Worm (Caenorhabditis elegans) whole organism, L1 larva: ENCODE results near the gene Y37E11AR.7.

Experiments
- C34B4.2 ChIP-seq: sonication (generic microtip); optimal IDR thresholded peaks from 2 replicates; lab custom pipeline; 2017; ENCODE audit warnings: mild to moderate bottlenecking, missing genetic modification characterization, missing compliant biosample characterization
- F16B12.6 ChIP-seq: fragments of 150-350 bp; optimal IDR thresholded peaks from 2 replicates; lab custom pipeline; 2014; ENCODE audit warnings: missing biosample characterization, missing genetic modification characterization
- Y116A8C.19 ChIP-seq: sonication (generic microtip); optimal IDR thresholded peaks from 2 replicates; lab custom pipeline; 2016; ENCODE audit warnings: missing compliant biosample characterization, missing genetic modification characterization, borderline replicate concordance
- aha-1 ChIP-seq: fragments of 150-350 bp; optimal IDR thresholded peaks from 2 replicates; lab custom pipeline; 2014; ENCODE audit warnings: missing biosample characterization, missing genetic modification characterization
- alr-1 ChIP-seq: fragments of 200-800 bp; sonication (Bioruptor generic); optimal IDR thresholded peaks from 2 replicates; lab custom pipeline; 2018; ENCODE audit warnings: borderline replicate concordance, mild to moderate bottlenecking, missing genetic modification characterization, missing compliant biosample characterization
- ama-1 ChIP-seq: fragments of 150-350 bp; optimal IDR thresholded peaks from 2 replicates; lab custom pipeline; 2014
- blmp-1 ChIP-seq: fragments of 150-350 bp; optimal IDR thresholded peaks from 2 replicates; lab custom pipeline; 2014; ENCODE audit warnings: missing biosample characterization, missing genetic modification characterization
- ceh-8 ChIP-seq: fragments of 200-800 bp; sonication (Bioruptor generic); optimal IDR thresholded peaks from 2 replicates; lab custom pipeline; 2018; ENCODE audit warnings: mild to moderate bottlenecking, missing genetic modification characterization, moderate library complexity, missing compliant biosample characterization
- ceh-82 ChIP-seq, 3 experiments: fragments of 150-350 bp in 1 of 3; sonication (generic microtip) in 2 of 3; optimal IDR thresholded peaks; 2 replicates each; lab custom pipeline; 2014 to 2017; ENCODE audit warnings: missing biosample characterization in 3 of 3, missing genetic modification characterization in 3 of 3
- ceh-88 ChIP-seq: fragments of 200-800 bp; sonication (Bioruptor generic); IDR thresholded peaks from 2 replicates; pipeline ENCODE4 v1.3.6; 2022; ENCODE audit warnings: missing genetic modification characterization, missing compliant biosample characterization
- ceh-90 ChIP-seq: sonication (generic microtip); optimal IDR thresholded peaks from 2 replicates; lab custom pipeline; 2016; ENCODE audit warnings: missing genetic modification characterization, missing compliant biosample characterization
- ces-1 ChIP-seq: fragments of 150-350 bp; optimal IDR thresholded peaks from 2 replicates; lab custom pipeline; 2014; ENCODE audit warnings: missing biosample characterization, missing genetic modification reagents, missing genetic modification characterization
- dpl-1 ChIP-seq, 3 experiments: fragments of 150-350 bp in 2 of 3; sonication (generic microtip) in 1 of 3; optimal IDR thresholded peaks; 2 replicates each; lab custom pipeline; 2014 to 2017; ENCODE audit warnings: missing biosample characterization in 3 of 3, missing genetic modification characterization in 3 of 3, missing genetic modification reagents in 3 of 3
- efl-1 ChIP-seq, 4 experiments: fragments of 150-350 bp; optimal IDR thresholded peaks in 3 of 4; peaks in 1 of 4; 1 replicate in 1 of 4; 2 replicates in 3 of 4; lab custom pipeline; 2014; ENCODE audit warnings: missing biosample characterization in 2 of 4, missing genetic modification characterization in 2 of 4, missing genetic modification reagents in 2 of 4
- egl-13 ChIP-seq: sonication (generic microtip); optimal IDR thresholded peaks from 2 replicates; lab custom pipeline; 2016; ENCODE audit warnings: missing genotype, missing genetic modification reagents, missing genetic modification characterization, missing compliant biosample characterization
- egl-27 ChIP-seq, 2 experiments: fragments of 150-350 bp in 1 of 2; sonication (generic microtip); optimal IDR thresholded peaks; 3 replicates each; lab custom pipeline; 2017 to 2018; ENCODE audit warnings: missing biosample characterization in 2 of 2, missing genetic modification characterization in 2 of 2, missing genetic modification reagents in 2 of 2
- elt-3 ChIP-seq, 6 experiments: fragments of 150-350 bp in 1 of 6; sonication (generic microtip); optimal IDR thresholded peaks; 2 replicates each; lab custom pipeline; 2017 to 2018; ENCODE audit warnings: missing biosample characterization in 6 of 6, missing genetic modification characterization in 6 of 6, inconsistent platforms in 1 of 6
- ets-5 ChIP-seq: fragments of 200-800 bp; sonication (Bioruptor generic); IDR thresholded peaks from 2 replicates; pipeline ENCODE4 v1.3.6; 2022; ENCODE audit warnings: missing genetic modification characterization, missing compliant biosample characterization
- fkh-4 ChIP-seq: sonication (generic microtip); optimal IDR thresholded peaks from 2 replicates; lab custom pipeline; 2016; ENCODE audit warnings: missing compliant biosample characterization, missing genetic modification characterization, borderline replicate concordance
- fos-1 ChIP-seq: fragments of 150-350 bp; optimal IDR thresholded peaks from 2 replicates; lab custom pipeline; 2014; ENCODE audit warnings: missing biosample characterization, missing genetic modification characterization
- grh-1 ChIP-seq: fragments of 200-800 bp; sonication (Bioruptor generic); IDR thresholded peaks from 2 replicates; pipeline ENCODE4 v1.3.6; 2022; ENCODE audit warnings: missing genetic modification reagents, missing genetic modification characterization, missing compliant biosample characterization
- hpl-2 ChIP-seq: fragments of 150-350 bp; optimal IDR thresholded peaks from 2 replicates; lab custom pipeline; 2014; ENCODE audit warnings: missing biosample characterization, missing genetic modification reagents, missing genetic modification characterization
- irx-1 ChIP-seq: sonication (generic microtip); optimal IDR thresholded peaks from 2 replicates; lab custom pipeline; 2016; ENCODE audit warnings: missing genetic modification characterization, missing compliant biosample characterization
- isw-1 ChIP-seq: fragments of 200-800 bp; sonication (Bioruptor generic); IDR thresholded peaks from 2 replicates; pipeline ENCODE4 v1.3.6; 2022; ENCODE audit warnings: missing genetic modification characterization, missing compliant biosample characterization
- jun-1 ChIP-seq: fragments of 150-350 bp; optimal IDR thresholded peaks from 2 replicates; lab custom pipeline; 2014; ENCODE audit warnings: missing biosample characterization, missing genetic modification reagents, missing genetic modification characterization
- lin-14 ChIP-seq: fragments of 200-800 bp; sonication (Bioruptor generic); optimal IDR thresholded peaks from 2 replicates; lab custom pipeline; 2018; ENCODE audit warnings: mild to moderate bottlenecking, missing genetic modification characterization, moderate library complexity, missing compliant biosample characterization
- mdl-1 ChIP-seq, 2 experiments: fragments of 150-350 bp; optimal IDR thresholded peaks; 2 replicates each; lab custom pipeline; 2014 to 2017; ENCODE audit warnings: missing biosample characterization in 2 of 2, missing genetic modification characterization in 2 of 2, inconsistent platforms in 1 of 2
- mef-2 ChIP-seq: fragments of 150-350 bp; optimal IDR thresholded peaks from 2 replicates; lab custom pipeline; 2014; ENCODE audit warnings: missing biosample characterization, missing genetic modification characterization
- mep-1 ChIP-seq: fragments of 150-350 bp; optimal IDR thresholded peaks from 2 replicates; lab custom pipeline; 2014; ENCODE audit warnings: missing biosample characterization, missing genetic modification characterization
- nhr-12 ChIP-seq: sonication (generic microtip); optimal IDR thresholded peaks from 2 replicates; lab custom pipeline; 2017; ENCODE audit warnings: missing biosample characterization, missing genetic modification characterization
- nhr-20 ChIP-seq: sonication (generic microtip); optimal IDR thresholded peaks from 2 replicates; lab custom pipeline; 2016; ENCODE audit warnings: mild to moderate bottlenecking, missing genetic modification characterization, missing compliant biosample characterization
- nhr-28 ChIP-seq: fragments of 150-350 bp; optimal IDR thresholded peaks from 2 replicates; lab custom pipeline; 2014; ENCODE audit warnings: missing biosample characterization, missing genetic modification characterization
- nhr-47 ChIP-seq: sonication (generic microtip); optimal IDR thresholded peaks from 2 replicates; lab custom pipeline; 2016; ENCODE audit warnings: mild to moderate bottlenecking, missing genetic modification characterization, moderate library complexity, missing compliant biosample characterization
- pax-3 ChIP-seq: fragments of 200-800 bp; sonication (Bioruptor generic); optimal IDR thresholded peaks from 2 replicates; lab custom pipeline; 2018; ENCODE audit warnings: mild to moderate bottlenecking, missing genetic modification characterization, moderate library complexity, missing compliant biosample characterization
- pqm-1 ChIP-seq: sonication (generic microtip); optimal IDR thresholded peaks from 3 replicates; lab custom pipeline; 2017; ENCODE audit warnings: missing biosample characterization, missing genetic modification characterization
- skn-1 ChIP-seq: fragments of 150-350 bp; optimal IDR thresholded peaks from 2 replicates; lab custom pipeline; 2014; ENCODE audit warnings: missing biosample characterization, missing genetic modification characterization
- snpc-4 ChIP-seq: fragments of 150-350 bp; optimal IDR thresholded peaks from 2 replicates; lab custom pipeline; 2014; ENCODE audit warnings: missing biosample characterization, missing genetic modification characterization
- sox-4 ChIP-seq: sonication (generic microtip); optimal IDR thresholded peaks from 2 replicates; lab custom pipeline; 2016; ENCODE audit warnings: missing genetic modification characterization, missing compliant biosample characterization
- sptf-1 ChIP-seq: fragments of 150-350 bp; optimal IDR thresholded peaks from 2 replicates; lab custom pipeline; 2014; ENCODE audit warnings: missing biosample characterization, missing genetic modification characterization
- tlp-1 ChIP-seq: fragments of 150-350 bp; optimal IDR thresholded peaks from 2 replicates; lab custom pipeline; 2014; ENCODE audit warnings: missing biosample characterization, missing genetic modification characterization
- unc-130 ChIP-seq: fragments of 150-350 bp; optimal IDR thresholded peaks from 2 replicates; lab custom pipeline; 2017; ENCODE audit warnings: missing biosample characterization, missing genetic modification characterization, inconsistent platforms
- unc-30 ChIP-seq: sonication (generic microtip); optimal IDR thresholded peaks from 2 replicates; lab custom pipeline; 2017; ENCODE audit warnings: missing biosample characterization, missing genetic modification characterization
- unc-86 ChIP-seq: sonication (generic microtip); optimal IDR thresholded peaks from 2 replicates; lab custom pipeline; 2016; ENCODE audit warnings: missing genetic modification characterization, missing compliant biosample characterization
- unc-98 ChIP-seq: fragments of 200-800 bp; sonication (Bioruptor generic); IDR thresholded peaks from 2 replicates; pipeline ENCODE4 v1.3.6; 2022; ENCODE audit warnings: missing genetic modification characterization, missing compliant biosample characterization
- xbp-1 ChIP-seq: sonication (generic microtip); optimal IDR thresholded peaks from 2 replicates; lab custom pipeline; 2016; ENCODE audit warnings: missing genetic modification characterization, missing compliant biosample characterization
- zag-1 ChIP-seq: fragments of 150-350 bp; optimal IDR thresholded peaks from 2 replicates; lab custom pipeline; 2014; ENCODE audit warnings: missing biosample characterization, missing genetic modification characterization
- zip-4 ChIP-seq: fragments of 200-800 bp; sonication (Bioruptor generic); optimal IDR thresholded peaks from 2 replicates; lab custom pipeline; 2018; ENCODE audit warnings: mild to moderate bottlenecking, missing genetic modification characterization, moderate library complexity, missing compliant biosample characterization
- ztf-4 ChIP-seq: fragments of 150-350 bp; optimal IDR thresholded peaks from 2 replicates; lab custom pipeline; 2014; ENCODE audit warnings: missing biosample characterization, missing genetic modification characterization

Gene Y37E11AR.7

ce11 chrIV:3742426-3742839 lies 12.8 kb downstream of the Y37E11AR.7 start (continued):
- TF ChIP-seq lin-14 (GFP tag; lab: Kevin White, UChicago) = peak; percentile 98
- no peak for TF ChIP-seq ets-5 (GFP tag; lab: Robert Waterston, UW)

ce11 chrIV:3741874-3742273 lies 13.4 kb downstream of the Y37E11AR.7 start:
- TF ChIP-seq nhr-47 (no peak), efl-1 (optimal IDR thresholded peaks at IDR 0.05; lab: Kevin White, UChicago) (no peak), efl-1 (GFP tag; optimal IDR thresholded peaks at IDR 0.05 in 1 of 2; lab: Kevin White, UChicago) (peak in 1 of 2 experiments; percentile 87)

DNA sequence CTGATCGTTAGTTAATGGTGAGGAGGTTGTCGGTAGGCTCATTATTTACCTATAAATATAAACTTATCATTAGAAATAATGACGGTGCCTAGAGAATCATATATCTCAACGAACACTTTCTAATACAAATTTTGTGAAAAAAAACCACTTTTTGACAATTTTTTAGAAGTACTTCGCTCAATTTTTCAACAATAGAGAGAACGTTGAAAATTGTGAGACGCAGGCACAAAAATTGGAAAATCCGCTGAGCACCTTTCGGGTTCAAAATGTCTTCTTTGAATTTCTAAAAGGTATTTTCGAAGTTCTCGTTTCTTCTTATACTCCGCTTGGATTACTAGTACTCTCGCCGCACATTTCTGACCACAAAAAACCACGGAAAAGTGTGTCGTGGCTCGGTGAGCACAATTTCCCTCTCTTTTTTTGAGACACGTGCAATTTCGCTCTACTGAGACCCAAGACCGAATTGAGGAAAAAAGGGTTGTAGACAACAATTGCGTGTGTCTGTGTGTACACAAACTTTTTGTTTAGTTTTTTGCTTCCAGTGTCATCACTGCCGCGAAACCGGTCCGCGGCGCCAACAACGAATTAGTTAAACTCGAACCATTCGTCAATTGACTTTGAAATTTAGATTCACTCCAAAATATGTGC lies 14.3 kb downstream of the Y37E11AR.7 start, which contains the start of gene nape-1:
Gene nape-1, minus strand, starts transcription at position 51 of the 648 bp plus-strand sequence.
- TF ChIP-seq mdl-1 (tag; optimal IDR thresholded peaks at IDR 0.05; lab: Kevin White, UChicago) (peak in 1 of 2 experiments; percentile 64), nhr-20 (peak; percentile 18), ets-5 (GFP tag; lab: Robert Waterston, UW) (no peak), aha-1 (no peak), snpc-4 (tag; lab: Kevin White, UChicago) (no peak), ama-1 (lab: Kevin White, UChicago) (no peak), unc-86 (tag; lab: Kevin White, UChicago) (no peak), zag-1 (tag; lab: Kevin White, UChicago) (no peak), mep-1 (tag; lab: Kevin White, UChicago) (peak; percentile 0), fos-1 (tag; lab: Kevin White, UChicago) (no peak), ces-1 (GFP tag; lab: Kevin White, UChicago) (no peak), nhr-12 (tag; lab: Kevin White, UChicago) (no peak), mef-2 (tag; lab: Kevin White, UChicago) (peak; percentile 35), skn-1 (no peak), ceh-8 (GFP tag; lab: Kevin White, UChicago) (no peak), Y116A8C.19 (tag; lab: Kevin White, UChicago) (no peak), sptf-1 (no peak), xbp-1 (peak; percentile 5), ztf-4 (tag; lab: Kevin White, UChicago) (no peak), pax-3 (tag; lab: Kevin White, UChicago) (no peak), egl-13 (no peak), jun-1 (no peak), C34B4.2 (tag; lab: Kevin White, UChicago) (no peak), sox-4 (no peak), isw-1 (no peak), ceh-90 (tag; lab: Kevin White, UChicago) (no peak), tlp-1 (tag; lab: Kevin White, UChicago) (no peak), unc-98 (GFP tag; lab: Robert Waterston, UW) (no peak), unc-130 (tag; lab: Kevin White, UChicago) (no peak), ceh-88 (GFP tag; lab: Robert Waterston, UW) (no peak), unc-30 (tag; lab: Kevin White, UChicago) (no peak), elt-3 (tag; optimal IDR thresholded peaks at IDR 0.05; lab: Kevin White, UChicago) (no peak), F16B12.6 (tag; lab: Kevin White, UChicago) (peak; percentile 24), fkh-4 (tag; lab: Kevin White, UChicago) (no peak), nhr-28 (tag; lab: Kevin White, UChicago) (no peak), grh-1 (GFP tag; lab: Robert Waterston, UW) (peak; percentile 41; the same call in 1 of the 2 replicates), pqm-1 (no peak), egl-27 (tag; optimal IDR thresholded peaks at IDR 0.05; lab: Kevin White, UChicago) (no peak), ceh-82 (tag; optimal IDR thresholded peaks at IDR 0.05; lab: Kevin White, UChicago) (peak in 1 of 3 experiments; percentile 54), irx-1 (tag; lab: Kevin White, UChicago) (no peak), zip-4 (no peak), nhr-47 (no peak), alr-1 (tag; lab: Kevin White, UChicago) (no peak), hpl-2 (no peak), dpl-1 (GFP tag; optimal IDR thresholded peaks at IDR 0.05; lab: Kevin White, UChicago) (peak in 2 of 3 experiments; percentile 2 to 35), blmp-1 (tag; lab: Kevin White, UChicago) (no peak)
